Fruit fly (Drosophila melanogaster) whole organism, embryonic: ENCODE results near the gene Cisd2.

ENCODE experiments used
- CG10209 ChIP-seq: fragments of 200-800 bp; sonication (Bioruptor generic); optimal IDR thresholded peaks from 3 replicates; lab custom pipeline; 2017; ENCODE audit warnings: missing biosample characterization, mild to moderate bottlenecking, missing genetic modification characterization, missing genetic modification reagents
- CG10462 ChIP-seq: fragments of 200-800 bp; sonication (Bioruptor generic); optimal IDR thresholded peaks from 2 replicates; lab custom pipeline; 2016; ENCODE audit warnings: missing biosample characterization, missing genetic modification characterization
- CG10654 ChIP-seq: fragments of 200-800 bp; sonication (Bioruptor generic); optimal IDR thresholded peaks from 2 replicates; lab custom pipeline; 2016; ENCODE audit warnings: missing biosample characterization, missing genetic modification characterization
- CG11560 ChIP-seq: fragments of 200-800 bp; sonication (Bioruptor generic); IDR thresholded peaks from 3 replicates; pipeline ENCODE4 v1.3.6; 2022; ENCODE audit warnings: missing biosample characterization, missing genetic modification characterization
- CG11696 ChIP-seq: fragments of 200-800 bp; sonication (Bioruptor generic); IDR thresholded peaks from 2 replicates; pipeline ENCODE4 v1.3.6; 2022; ENCODE audit warnings: missing biosample characterization, missing genetic modification characterization
- CG12155 ChIP-seq: fragments of 200-800 bp; sonication (Bioruptor generic); optimal IDR thresholded peaks from 3 replicates; lab custom pipeline; 2016; ENCODE audit warnings: missing biosample characterization, missing genetic modification characterization
- CG13894 ChIP-seq: fragments of 200-800 bp; sonication (Bioruptor generic); optimal IDR thresholded peaks from 3 replicates; lab custom pipeline; 2018; ENCODE audit warnings: missing biosample characterization, mild to moderate bottlenecking, missing genetic modification characterization, moderate library complexity
- CG17359 ChIP-seq: fragments of 200-800 bp; sonication (Bioruptor generic); optimal IDR thresholded peaks from 3 replicates; lab custom pipeline; 2018; ENCODE audit warnings: missing biosample characterization, mild to moderate bottlenecking, missing genetic modification characterization, moderate library complexity
- CG18619 ChIP-seq: fragments of 200-800 bp; sonication (Bioruptor generic); optimal IDR thresholded peaks from 3 replicates; lab custom pipeline; 2017; ENCODE audit warnings: missing biosample characterization, mild to moderate bottlenecking, missing genetic modification characterization
- CG32532 ChIP-seq: fragments of 200-800 bp; sonication (Bioruptor generic); IDR thresholded peaks from 2 replicates; pipeline ENCODE4 v1.3.6; 2022; ENCODE audit warnings: missing biosample characterization, missing genetic modification characterization
- CG3407 ChIP-seq: fragments of 200-800 bp; sonication (Bioruptor generic); optimal IDR thresholded peaks from 2 replicates; lab custom pipeline; 2018; ENCODE audit warnings: missing biosample characterization, mild to moderate bottlenecking, missing genetic modification characterization
- CG42726 ChIP-seq: fragments of 200-800 bp; sonication (Bioruptor generic); IDR thresholded peaks from 2 replicates; pipeline ENCODE4 v1.3.6; 2022; ENCODE audit warnings: missing biosample characterization, missing genetic modification characterization; ENCODE audit not compliant: partially characterized antibody
- CG4360 ChIP-seq: fragments of 200-800 bp; sonication (Bioruptor generic); IDR thresholded peaks from 2 replicates; pipeline ENCODE4 v1.3.6; 2022; ENCODE audit warnings: missing biosample characterization, missing genetic modification characterization
- CG6654 ChIP-seq: fragments of 200-800 bp; sonication (Bioruptor generic); optimal IDR thresholded peaks from 2 replicates; lab custom pipeline; 2017; ENCODE audit warnings: missing biosample characterization, mild to moderate bottlenecking, missing genetic modification characterization
- CG7357 ChIP-seq: fragments of 200-800 bp; sonication (Bioruptor generic); IDR thresholded peaks from 3 replicates; pipeline ENCODE4 v1.3.6; 2022; ENCODE audit warnings: missing biosample characterization, missing genetic modification characterization
- CG7372 ChIP-seq: fragments of 200-800 bp; sonication (Bioruptor generic); IDR thresholded peaks from 2 replicates; pipeline ENCODE4 v1.3.6; 2022; ENCODE audit warnings: missing biosample characterization, missing genetic modification characterization
- CG7928 ChIP-seq: fragments of 200-800 bp; sonication (Bioruptor generic); optimal IDR thresholded peaks from 2 replicates; lab custom pipeline; 2017; ENCODE audit warnings: missing biosample characterization, mild to moderate bottlenecking, missing genetic modification characterization
- CG8290 ChIP-seq, 3 experiments: fragments of 200-800 bp; sonication (Bioruptor generic); optimal IDR thresholded peaks; 2 replicates each; lab custom pipeline; 2016 to 2019; ENCODE audit warnings: missing biosample characterization in 3 of 3, missing genetic modification characterization in 3 of 3, mild to moderate bottlenecking in 2 of 3, moderate library complexity in 1 of 3
- Chrac-16 ChIP-seq: fragments of 200-800 bp; sonication (Bioruptor generic); optimal IDR thresholded peaks from 3 replicates; lab custom pipeline; 2016; ENCODE audit warnings: missing biosample characterization, missing genetic modification characterization
- Dbx ChIP-seq: fragments of 200-800 bp; sonication (Bioruptor generic); IDR thresholded peaks from 3 replicates; pipeline ENCODE4 v1.3.6; 2022; ENCODE audit warnings: missing biosample characterization, missing genetic modification characterization
- Dfd ChIP-seq, 2 experiments: fragments of >200 bp; optimal IDR thresholded peaks; 2 replicates each; lab custom pipeline; 2017; ENCODE audit warnings: missing biosample characterization in 2 of 2, missing genetic modification characterization in 2 of 2
- Doc2 ChIP-seq: fragments of 200-800 bp; sonication (Bioruptor generic); IDR thresholded peaks from 2 replicates; pipeline ENCODE4 v1.3.6; 2022; ENCODE audit warnings: missing biosample characterization, missing genetic modification characterization
- Drgx ChIP-seq: fragments of 200-800 bp; sonication (Bioruptor generic); IDR thresholded peaks from 2 replicates; pipeline ENCODE4 v1.3.6; 2022; ENCODE audit warnings: missing biosample characterization, missing genetic modification characterization
- HmgZ ChIP-seq: fragments of 200-800 bp; sonication (Bioruptor generic); optimal IDR thresholded peaks from 2 replicates; lab custom pipeline; 2018; ENCODE audit warnings: missing biosample characterization, mild to moderate bottlenecking, missing genetic modification characterization
- Lim3 ChIP-seq: fragments of 200-800 bp; sonication (Bioruptor generic); IDR thresholded peaks from 2 replicates; pipeline ENCODE4 v1.3.6; 2022; ENCODE audit warnings: missing biosample characterization, missing genetic modification characterization
- Oaz ChIP-seq: fragments of 200-800 bp; sonication (Bioruptor generic); IDR thresholded peaks from 2 replicates; pipeline ENCODE4 v1.3.6; 2022; ENCODE audit warnings: missing biosample characterization, missing genetic modification characterization
- Optix ChIP-seq: fragments of 200-800 bp; sonication (Bioruptor generic); IDR thresholded peaks from 3 replicates; pipeline ENCODE4 v1.3.6; 2022; ENCODE audit warnings: missing biosample characterization, missing genetic modification characterization
- Scr ChIP-seq: fragments of 200-800 bp; sonication (Bioruptor generic); IDR thresholded peaks from 2 replicates; pipeline ENCODE4 v1.3.6; 2022; ENCODE audit warnings: missing biosample characterization, missing genetic modification characterization; ENCODE audit not compliant: partially characterized antibody
- Sry-β ChIP-seq: fragments of 200-800 bp; sonication (Bioruptor generic); optimal IDR thresholded peaks from 2 replicates; lab custom pipeline; 2018; ENCODE audit warnings: missing biosample characterization, mild to moderate bottlenecking, missing genetic modification characterization, moderate library complexity
- ab ChIP-seq: fragments of 200-800 bp; sonication (Bioruptor generic); optimal IDR thresholded peaks from 2 replicates; lab custom pipeline; 2016; ENCODE audit warnings: missing biosample characterization, missing genetic modification characterization
- ac ChIP-seq: fragments of 200-800 bp; sonication (Bioruptor generic); optimal IDR thresholded peaks from 3 replicates; lab custom pipeline; 2017; ENCODE audit warnings: missing biosample characterization, mild to moderate bottlenecking, missing genetic modification characterization
- ase ChIP-seq: fragments of 200-800 bp; sonication (Bioruptor generic); IDR thresholded peaks from 3 replicates; pipeline ENCODE4 v1.3.6; 2022; ENCODE audit warnings: missing biosample characterization, missing genetic modification characterization
- crc ChIP-seq: fragments of 200-800 bp; sonication (Bioruptor generic); optimal IDR thresholded peaks from 2 replicates; lab custom pipeline; 2016; ENCODE audit warnings: missing biosample characterization, missing genetic modification characterization
- fd3F ChIP-seq: fragments of 200-800 bp; sonication (Bioruptor generic); optimal IDR thresholded peaks from 2 replicates; lab custom pipeline; 2018; ENCODE audit warnings: missing biosample characterization, mild to moderate bottlenecking, missing genetic modification characterization, moderate library complexity
- fru ChIP-seq: fragments of >200 bp; optimal IDR thresholded peaks from 2 replicates; lab custom pipeline; 2017
- kah ChIP-seq: fragments of 200-800 bp; sonication (Bioruptor generic); optimal IDR thresholded peaks from 2 replicates; lab custom pipeline; 2018; ENCODE audit warnings: missing biosample characterization, mild to moderate bottlenecking, missing genetic modification characterization
- lov ChIP-seq, 2 experiments: fragments of 200-800 bp in 1 of 2; fragments of >200 bp in 1 of 2; sonication (Bioruptor generic) in 1 of 2; IDR thresholded peaks in 1 of 2; optimal IDR thresholded peaks in 1 of 2; 2 replicates in 1 of 2; 3 replicates in 1 of 2; pipeline versions ENCODE4 v1.3.6 to Lab custom; 2017 to 2022; ENCODE audit warnings: missing biosample characterization in 1 of 2, missing genetic modification characterization in 1 of 2
- luna ChIP-seq: fragments of 200-800 bp; sonication (Bioruptor generic); optimal IDR thresholded peaks from 2 replicates; lab custom pipeline; 2016; ENCODE audit warnings: missing biosample characterization, missing genetic modification characterization
- mam ChIP-seq: fragments of 200-800 bp; sonication (Bioruptor generic); optimal IDR thresholded peaks from 3 replicates; lab custom pipeline; 2016; ENCODE audit warnings: missing biosample characterization, missing genetic modification characterization
- mld ChIP-seq: fragments of 200-800 bp; sonication (Bioruptor generic); IDR thresholded peaks from 3 replicates; pipeline ENCODE4 v1.3.6; 2022; ENCODE audit warnings: missing biosample characterization, missing genetic modification characterization; ENCODE audit not compliant: partially characterized antibody
- odd ChIP-seq: fragments of 200-800 bp; sonication (Bioruptor generic); optimal IDR thresholded peaks from 2 replicates; lab custom pipeline; 2017; ENCODE audit warnings: missing biosample characterization, mild to moderate bottlenecking, missing genetic modification characterization
- org-1 ChIP-seq: fragments of 200-800 bp; sonication (Bioruptor generic); optimal IDR thresholded peaks from 2 replicates; lab custom pipeline; 2017; ENCODE audit warnings: missing biosample characterization, missing genetic modification characterization
- peb ChIP-seq: fragments of 200-800 bp; sonication (Bioruptor generic); IDR thresholded peaks from 2 replicates; pipeline ENCODE4 v1.3.6; 2022; ENCODE audit warnings: missing biosample characterization, missing genetic modification characterization
- row ChIP-seq: fragments of 200-800 bp; sonication (Bioruptor generic); IDR thresholded peaks from 3 replicates; pipeline ENCODE4 v1.3.6; 2022; ENCODE audit warnings: missing biosample characterization, missing genetic modification characterization
- salm ChIP-seq: fragments of 200-800 bp; sonication (Bioruptor generic); optimal IDR thresholded peaks from 2 replicates; lab custom pipeline; 2018; ENCODE audit warnings: missing biosample characterization, mild to moderate bottlenecking, missing genetic modification characterization
- stwl ChIP-seq: fragments of 200-800 bp; sonication (Bioruptor generic); optimal IDR thresholded peaks from 3 replicates; lab custom pipeline; 2018; ENCODE audit warnings: missing biosample characterization, mild to moderate bottlenecking, missing genetic modification characterization, moderate library complexity
- tll ChIP-seq, 2 experiments: fragments of 200-800 bp in 1 of 2; fragments of >200 bp in 1 of 2; sonication (Bioruptor generic) in 1 of 2; optimal IDR thresholded peaks; 2 replicates each; lab custom pipeline; 2017 to 2019; ENCODE audit warnings: missing biosample characterization in 2 of 2, missing genetic modification characterization in 2 of 2, mild to moderate bottlenecking in 1 of 2, moderate library complexity in 1 of 2
- unc-4 ChIP-seq: fragments of 200-800 bp; sonication (Bioruptor generic); IDR thresholded peaks from 2 replicates; pipeline ENCODE4 v1.3.6; 2022; ENCODE audit warnings: missing biosample characterization, missing genetic modification characterization; ENCODE audit not compliant: partially characterized antibody

Cisd2 gene

dm6 chr3R:29204612-29205480 lies 18.4 kb downstream of the Cisd2 start (continued):
- TF ChIP-seq ab (no peak), CG4360 (GFP tag; lab: Robert Waterston, UW) (peak; percentile 99), CG32532 (GFP tag; lab: Robert Waterston, UW) (peak; percentile 46; the same call in 1 of the 2 replicates), ase (GFP tag; lab: Robert Waterston, UW) (peak; percentile 73; the same call in 2 of the 3 replicates), CG11696 (GFP tag; lab: Robert Waterston, UW) (peak; percentile 69), Sry-β (GFP tag; lab: Kevin White, UChicago) (no peak), row (peak; percentile 80), CG17359 (tag; lab: Kevin White, UChicago) (peak; percentile 85), unc-4 (GFP tag; lab: Robert Waterston, UW) (no peak), CG3407 (GFP tag; lab: Kevin White, UChicago) (peak; percentile 73), CG11560 (tag; lab: Robert Waterston, UW) (0 out of 3 replicates have a peak, but pooled peaks have one; percentile 44), Oaz (GFP tag; lab: Robert Waterston, UW) (peak; percentile 27; the same call in 1 of the 2 replicates), Lim3 (peak; percentile 19; the same call in 1 of the 2 replicates), fd3F (peak; percentile 17), Scr (GFP tag; lab: Robert Waterston, UW) (no peak), Doc2 (GFP tag; lab: Robert Waterston, UW) (peak; percentile 51; the same call in 1 of the 2 replicates), CG7928 (no peak), ac (GFP tag; lab: Kevin White, UChicago) (no peak), CG8290 (GFP tag; optimal IDR thresholded peaks at IDR 0.05; lab: Kevin White, UChicago) (peak; percentile 77), CG8290 (tag; optimal IDR thresholded peaks at IDR 0.05; lab: Kevin White, UChicago) (peak; percentile 10 to 87), CG7357 (GFP tag; lab: Robert Waterston, UW) (peak; percentile 64; the same call in 2 of the 3 replicates), CG7372 (GFP tag; lab: Robert Waterston, UW) (peak; percentile 48; the same call in 1 of the 2 replicates), CG18619 (GFP tag; lab: Kevin White, UChicago) (peak; percentile 51), CG10654 (GFP tag; lab: Kevin White, UChicago) (peak; percentile 76), CG12155 (peak; percentile 54), salm (tag; lab: Kevin White, UChicago) (peak; percentile 59), Chrac-16 (GFP tag; lab: Kevin White, UChicago) (peak; percentile 59), Dbx (no peak), CG13894 (no peak), mam (peak; percentile 60), luna (no peak), CG42726 (no peak), crc (GFP tag; lab: Kevin White, UChicago) (peak; percentile 27), tll (GFP tag; optimal IDR thresholded peaks at IDR 0.05; lab: Kevin White, UChicago) (no peak), HmgZ (tag; lab: Kevin White, UChicago) (peak; percentile 48), fru (no peak), Optix (GFP tag; lab: Robert Waterston, UW) (peak; percentile 82), Dfd (GFP tag; optimal IDR thresholded peaks at IDR 0.05; lab: Kevin White, UChicago) (no peak), lov (optimal IDR thresholded peaks at IDR 0.05; lab: Kevin White, UChicago) (no peak), lov (GFP tag; IDR thresholded peaks at IDR 0.05; lab: Robert Waterston, UW) (peak; percentile 65; the same call in 1 of the 3 replicates), kah (GFP tag; lab: Kevin White, UChicago) (peak; percentile 52), stwl (tag; lab: Kevin White, UChicago) (no peak), CG10209 (GFP tag; lab: Kevin White, UChicago) (peak; percentile 68), mld (GFP tag; lab: Robert Waterston, UW) (no peak), peb (GFP tag; lab: Robert Waterston, UW) (peak; percentile 81), CG6654 (GFP tag; lab: Kevin White, UChicago) (peak; percentile 59), Drgx (peak; percentile 62), org-1 (peak; percentile 65), odd (GFP tag; lab: Kevin White, UChicago) (peak; percentile 61), CG10462 (GFP tag; lab: Kevin White, UChicago) (peak; percentile 41)
